Fruit fly (Drosophila melanogaster): ENCODE results near the gene CG12971.

The CG12971 gene

dm6 chr3L:21356395-21356794 lies at the start of gene CG12971:
Gene CG12971, minus strand, starts transcription at chr3L:21356495.
- TF ChIP-seq CG8478 (optimal IDR thresholded peaks at IDR 0.05) = no peak
- TF ChIP-seq CTCF (optimal IDR thresholded peaks at IDR 0.05) = no peak

- TF ChIP-seq CTCF (optimal IDR thresholded peaks at IDR 0.05) = no peak
- TF ChIP-seq CG8478 (optimal IDR thresholded peaks at IDR 0.05) = no peak
Observed at dm6 chr3L:21402552-21402951, 46.3 kb upstream of the CG12971 start.

dm6 chr3L:21400206-21400605 lies 43.9 kb upstream of the CG12971 start:
- TF ChIP-seq CTCF (optimal IDR thresholded peaks at IDR 0.05) (no peak), CG8478 (optimal IDR thresholded peaks at IDR 0.05) (no peak)

dm6 chr3L:21398156-21398555 lies 41.9 kb upstream of the CG12971 start:
- TF ChIP-seq CG8478 (optimal IDR thresholded peaks at IDR 0.05) (no peak), CTCF (optimal IDR thresholded peaks at IDR 0.05) (no peak)

- no peak for TF ChIP-seq CTCF (optimal IDR thresholded peaks at IDR 0.05)
- no peak for TF ChIP-seq CG8478 (optimal IDR thresholded peaks at IDR 0.05)
Observed at dm6 chr3L:21390431-21390830, 34.1 kb upstream of the CG12971 start.

dm6 chr3L:21389758-21390157 lies 33.5 kb upstream of the CG12971 start:
- TF ChIP-seq CG8478 (optimal IDR thresholded peaks at IDR 0.05) (no peak), CTCF (optimal IDR thresholded peaks at IDR 0.05) (no peak)

- TF ChIP-seq CTCF (optimal IDR thresholded peaks at IDR 0.05) = no peak
- no peak for TF ChIP-seq CG8478 (optimal IDR thresholded peaks at IDR 0.05)
Observed at dm6 chr3L:21388824-21389223, 32.5 kb upstream of the CG12971 start.

dm6 chr3L:21386917-21387316 lies 30.6 kb upstream of the CG12971 start:
- TF ChIP-seq CG8478 (optimal IDR thresholded peaks at IDR 0.05) = no peak
- TF ChIP-seq CTCF (optimal IDR thresholded peaks at IDR 0.05) = no peak

dm6 chr3L:21385699-21386098 lies 29.4 kb upstream of the CG12971 start:
- TF ChIP-seq CTCF (optimal IDR thresholded peaks at IDR 0.05) (no peak), CG8478 (optimal IDR thresholded peaks at IDR 0.05) (no peak)

- TF ChIP-seq CTCF (optimal IDR thresholded peaks at IDR 0.05) (no peak), CG8478 (optimal IDR thresholded peaks at IDR 0.05) (no peak)
Observed at dm6 chr3L:21383440-21383839, 27.1 kb upstream of the CG12971 start.

dm6 chr3L:21382158-21382610 lies 25.9 kb upstream of the CG12971 start, which contains the start of gene rgn:
Gene rgn, plus strand, starts transcription at chr3L:21382501.
- no peak for TF ChIP-seq CTCF (optimal IDR thresholded peaks at IDR 0.05)
- no peak for TF ChIP-seq CG8478 (optimal IDR thresholded peaks at IDR 0.05)

dm6 chr3L:21381746-21382145 lies 25.5 kb upstream of the CG12971 start:
- no peak for TF ChIP-seq CG8478 (optimal IDR thresholded peaks at IDR 0.05)
- no peak for TF ChIP-seq CTCF (optimal IDR thresholded peaks at IDR 0.05)

dm6 chr3L:21380581-21381175 lies 24.4 kb upstream of the CG12971 start:
- no peak for TF ChIP-seq CTCF (optimal IDR thresholded peaks at IDR 0.05)
- TF ChIP-seq CG8478 (optimal IDR thresholded peaks at IDR 0.05) = no peak

- no peak for TF ChIP-seq CTCF (optimal IDR thresholded peaks at IDR 0.05)
- no peak for TF ChIP-seq CG8478 (optimal IDR thresholded peaks at IDR 0.05)
Observed at dm6 chr3L:21380126-21380525, 23.8 kb upstream of the CG12971 start.

- no peak for TF ChIP-seq CTCF (optimal IDR thresholded peaks at IDR 0.05)
- TF ChIP-seq CG8478 (optimal IDR thresholded peaks at IDR 0.05) = no peak
Observed at dm6 chr3L:21371230-21371629, 14.9 kb upstream of the CG12971 start.

- TF ChIP-seq CG8478 (optimal IDR thresholded peaks at IDR 0.05) (no peak), CTCF (optimal IDR thresholded peaks at IDR 0.05) (no peak)
Observed at dm6 chr3L:21363926-21364537, 7.7 kb upstream of the CG12971 start.

dm6 chr3L:21359879-21360278 lies 3.6 kb upstream of the CG12971 start, which contains the start of gene CG32440:
Gene CG32440, plus strand, starts transcription at chr3L:21360179.
- TF ChIP-seq CG8478 (optimal IDR thresholded peaks at IDR 0.05) = no peak
- no peak for TF ChIP-seq CTCF (optimal IDR thresholded peaks at IDR 0.05)

Data from S2 (cell line).